Fruit fly (Drosophila melanogaster) whole organism, embryonic: ENCODE results near the gene CG12289.

ENCODE experiments used
- B-H1 ChIP-seq: fragments of 200-800 bp; sonication (Bioruptor generic); IDR thresholded peaks from 3 replicates; pipeline ENCODE4 v1.3.6; 2022; ENCODE audit warnings: missing biosample characterization, missing genetic modification characterization
- B-H2 ChIP-seq: fragments of 200-800 bp; sonication (Bioruptor generic); optimal IDR thresholded peaks from 2 replicates; lab custom pipeline; 2018; ENCODE audit warnings: missing biosample characterization, mild to moderate bottlenecking, missing genetic modification characterization
- Bdp1 ChIP-seq: fragments of 200-800 bp; sonication (Bioruptor generic); optimal IDR thresholded peaks from 3 replicates; lab custom pipeline; 2016; ENCODE audit warnings: missing biosample characterization, missing genetic modification characterization
- C15 ChIP-seq: fragments of 200-800 bp; sonication (Bioruptor generic); IDR thresholded peaks from 3 replicates; pipeline ENCODE4 v1.3.6; 2022; ENCODE audit warnings: missing biosample characterization, missing genetic modification characterization
- CG10267 ChIP-seq: fragments of 200-800 bp; sonication (Bioruptor generic); optimal IDR thresholded peaks from 2 replicates; lab custom pipeline; 2018; ENCODE audit warnings: missing biosample characterization, mild to moderate bottlenecking, missing genetic modification characterization, moderate library complexity
- CG10321 ChIP-seq: fragments of 200-800 bp; sonication (Bioruptor generic); IDR thresholded peaks from 2 replicates; pipeline ENCODE4 v1.3.6; 2022; ENCODE audit warnings: missing biosample characterization, missing genetic modification characterization
- CG10543 ChIP-seq: fragments of 200-800 bp; sonication (Bioruptor generic); optimal IDR thresholded peaks from 3 replicates; lab custom pipeline; 2017; ENCODE audit warnings: missing biosample characterization, mild to moderate bottlenecking, missing genetic modification characterization, moderate library complexity
- CG11504 ChIP-seq: fragments of 200-800 bp; sonication (Bioruptor generic); optimal IDR thresholded peaks from 3 replicates; lab custom pipeline; 2019; ENCODE audit warnings: missing biosample characterization, mild to moderate bottlenecking, missing genetic modification characterization, moderate library complexity
- CG13624 ChIP-seq: fragments of 200-800 bp; sonication (Bioruptor generic); optimal IDR thresholded peaks from 2 replicates; lab custom pipeline; 2016; ENCODE audit warnings: missing biosample characterization, missing genetic modification characterization
- CG14050 ChIP-seq: fragments of 200-800 bp; sonication (Bioruptor generic); IDR thresholded peaks from 3 replicates; pipeline ENCODE4 v1.3.6; 2022; ENCODE audit warnings: missing biosample characterization, missing genetic modification characterization
- CG17186 ChIP-seq: fragments of 200-800 bp; sonication (Bioruptor generic); optimal IDR thresholded peaks from 3 replicates; lab custom pipeline; 2017; ENCODE audit warnings: missing biosample characterization, missing genetic modification reagents, missing genetic modification characterization
- CG17361 ChIP-seq: fragments of 200-800 bp; sonication (Bioruptor generic); IDR thresholded peaks from 3 replicates; pipeline ENCODE4 v1.3.6; 2022; ENCODE audit warnings: missing biosample characterization, missing genetic modification characterization
- CG34422 ChIP-seq: fragments of 200-800 bp; sonication (Bioruptor generic); IDR thresholded peaks from 3 replicates; pipeline ENCODE4 v1.3.6; 2022; ENCODE audit warnings: missing biosample characterization, missing genetic modification characterization
- CG4282 ChIP-seq: fragments of 200-800 bp; sonication (Bioruptor generic); optimal IDR thresholded peaks from 2 replicates; lab custom pipeline; 2016; ENCODE audit warnings: missing biosample characterization, missing genetic modification characterization
- CG4854 ChIP-seq: fragments of 200-800 bp; sonication (Bioruptor generic); optimal IDR thresholded peaks from 2 replicates; lab custom pipeline; 2016; ENCODE audit warnings: missing biosample characterization, missing genetic modification characterization, inconsistent platforms
- CG7556 ChIP-seq: fragments of 200-800 bp; sonication (Bioruptor generic); optimal IDR thresholded peaks from 2 replicates; lab custom pipeline; 2017; ENCODE audit warnings: missing biosample characterization, mild to moderate bottlenecking, missing genetic modification characterization
- CG9932 ChIP-seq: fragments of 200-800 bp; sonication (Bioruptor generic); IDR thresholded peaks from 2 replicates; pipeline ENCODE4 v1.3.6; 2022; ENCODE audit warnings: missing biosample characterization, missing genetic modification characterization
- CTCF ChIP-seq: fragments of 200-800 bp; sonication (Bioruptor generic); optimal IDR thresholded peaks from 2 replicates; lab custom pipeline; 2017; ENCODE audit warnings: missing biosample characterization, mild to moderate bottlenecking, missing genetic modification characterization, moderate library complexity
- Dip3 ChIP-seq: fragments of 200-800 bp; sonication (Bioruptor generic); optimal IDR thresholded peaks from 3 replicates; lab custom pipeline; 2016; ENCODE audit warnings: missing biosample characterization, missing genetic modification characterization
- HLH3B ChIP-seq: fragments of 200-800 bp; sonication (Bioruptor generic); IDR thresholded peaks from 2 replicates; pipeline ENCODE4 v1.3.6; 2022; ENCODE audit warnings: missing biosample characterization, missing genetic modification characterization
- HmgZ ChIP-seq: fragments of 200-800 bp; sonication (Bioruptor generic); optimal IDR thresholded peaks from 2 replicates; lab custom pipeline; 2018; ENCODE audit warnings: missing biosample characterization, mild to moderate bottlenecking, missing genetic modification characterization
- Jarid2 ChIP-seq: fragments of 200-800 bp; sonication (Bioruptor generic); optimal IDR thresholded peaks from 3 replicates; lab custom pipeline; 2017; ENCODE audit warnings: mild to moderate bottlenecking, missing biosample characterization, missing genetic modification reagents, missing genetic modification characterization
- Optix ChIP-seq: fragments of 200-800 bp; sonication (Bioruptor generic); IDR thresholded peaks from 3 replicates; pipeline ENCODE4 v1.3.6; 2022; ENCODE audit warnings: missing biosample characterization, missing genetic modification characterization
- Ptx1 ChIP-seq: fragments of 200-800 bp; sonication (Bioruptor generic); IDR thresholded peaks from 2 replicates; pipeline ENCODE4 v1.3.6; 2022; ENCODE audit warnings: missing biosample characterization, missing genetic modification characterization
- Sox100B ChIP-seq: fragments of 200-800 bp; sonication (Bioruptor generic); optimal IDR thresholded peaks from 3 replicates; lab custom pipeline; 2018; ENCODE audit warnings: missing biosample characterization, mild to moderate bottlenecking, missing genetic modification characterization
- Stat92E ChIP-seq, 3 experiments: fragments of >200 bp in 2 of 3; fragments of 200-800 bp in 1 of 3; sonication (Bioruptor generic) in 1 of 3; optimal IDR thresholded peaks; 2 replicates each; lab custom pipeline; 2017 to 2019; ENCODE audit warnings: missing biosample characterization in 3 of 3, missing genetic modification characterization in 3 of 3, mild to moderate bottlenecking in 1 of 3, moderate library complexity in 1 of 3
- ato ChIP-seq: fragments of 200-800 bp; sonication (Bioruptor generic); IDR thresholded peaks from 2 replicates; pipeline ENCODE4 v1.3.6; 2022; ENCODE audit warnings: missing biosample characterization, missing genetic modification characterization; ENCODE audit not compliant: partially characterized antibody
- bab2 ChIP-seq: fragments of 200-800 bp; sonication (Bioruptor generic); optimal IDR thresholded peaks from 2 replicates; lab custom pipeline; 2016; ENCODE audit warnings: missing biosample characterization, missing genetic modification characterization
- bigmax ChIP-seq: fragments of 200-800 bp; sonication (Bioruptor generic); optimal IDR thresholded peaks from 2 replicates; lab custom pipeline; 2018; ENCODE audit warnings: missing biosample characterization, mild to moderate bottlenecking, missing genetic modification characterization
- chn ChIP-seq: fragments of 200-800 bp; sonication (Bioruptor generic); optimal IDR thresholded peaks from 2 replicates; lab custom pipeline; 2016; ENCODE audit warnings: missing biosample characterization, missing genetic modification characterization
- dimm ChIP-seq: fragments of 200-800 bp; sonication (Bioruptor generic); IDR thresholded peaks from 2 replicates; pipeline ENCODE4 v1.3.6; 2022; ENCODE audit warnings: missing biosample characterization, missing genetic modification characterization
- ewg ChIP-seq: fragments of 200-800 bp; sonication (Bioruptor generic); optimal IDR thresholded peaks from 3 replicates; lab custom pipeline; 2017; ENCODE audit warnings: mild to moderate bottlenecking, missing biosample characterization, missing genetic modification reagents, missing genetic modification characterization
- ftz-f1 ChIP-seq: fragments of 200-800 bp; sonication (Bioruptor generic); optimal IDR thresholded peaks from 2 replicates; lab custom pipeline; 2016; ENCODE audit warnings: missing biosample characterization, missing genetic modification characterization
- gfzf ChIP-seq: fragments of 200-800 bp; sonication (Bioruptor generic); optimal IDR thresholded peaks from 2 replicates; lab custom pipeline; 2016; ENCODE audit warnings: missing biosample characterization, mild to moderate bottlenecking, missing genetic modification characterization, moderate library complexity
- h ChIP-seq: fragments of >200 bp; optimal IDR thresholded peaks from 2 replicates; lab custom pipeline; 2017
- hb ChIP-seq: fragments of 200-800 bp; sonication (Bioruptor generic); IDR thresholded peaks from 3 replicates; pipeline ENCODE4 v1.3.6; 2022; ENCODE audit warnings: missing biosample characterization, missing genetic modification characterization; ENCODE audit not compliant: partially characterized antibody
- hkb ChIP-seq, 2 experiments: fragments of 200-800 bp in 1 of 2; fragments of >200 bp in 1 of 2; sonication (Bioruptor generic) in 1 of 2; IDR thresholded peaks in 1 of 2; optimal IDR thresholded peaks in 1 of 2; 2 replicates each; pipeline versions ENCODE4 v1.3.6 to Lab custom; 2017 to 2022; ENCODE audit warnings: missing biosample characterization in 1 of 2, missing genetic modification characterization in 1 of 2
- kni ChIP-seq: fragments of 200-800 bp; sonication (Bioruptor generic); optimal IDR thresholded peaks from 3 replicates; lab custom pipeline; 2017; ENCODE audit warnings: mild to moderate bottlenecking, missing biosample characterization, missing genetic modification reagents, missing genetic modification characterization
- mam ChIP-seq: fragments of 200-800 bp; sonication (Bioruptor generic); optimal IDR thresholded peaks from 3 replicates; lab custom pipeline; 2016; ENCODE audit warnings: missing biosample characterization, missing genetic modification characterization
- nom ChIP-seq: fragments of 200-800 bp; sonication (Bioruptor generic); optimal IDR thresholded peaks from 2 replicates; lab custom pipeline; 2017; ENCODE audit warnings: missing biosample characterization, missing genetic modification characterization, mild to moderate bottlenecking, moderate library complexity, missing genetic modification reagents
- pan ChIP-seq, 4 experiments: fragments of >200 bp in 3 of 4; fragments of 200-800 bp in 1 of 4; sonication (Bioruptor generic) in 1 of 4; optimal IDR thresholded peaks in 3 of 4; IDR thresholded peaks in 1 of 4; 2 replicates each; pipeline versions ENCODE4 v1.3.6 to Lab custom; 2017 to 2022; ENCODE audit warnings: missing biosample characterization in 2 of 4, missing genetic modification characterization in 2 of 4, mixed read lengths in 1 of 4
- psq ChIP-seq: fragments of 200-800 bp; sonication (Bioruptor generic); optimal IDR thresholded peaks from 2 replicates; lab custom pipeline; 2017; ENCODE audit warnings: missing biosample characterization, missing genetic modification characterization
- pum ChIP-seq: fragments of 200-800 bp; sonication (Bioruptor generic); optimal IDR thresholded peaks from 2 replicates; lab custom pipeline; 2016; ENCODE audit warnings: missing biosample characterization, missing genetic modification characterization
- sc ChIP-seq, 3 experiments: fragments of >200 bp in 2 of 3; fragments of 200-800 bp in 1 of 3; sonication (Bioruptor generic) in 1 of 3; optimal IDR thresholded peaks; 2 replicates in 2 of 3; 3 replicates in 1 of 3; lab custom pipeline; 2017; ENCODE audit warnings: mild to moderate bottlenecking in 1 of 3, missing biosample characterization in 1 of 3, missing genetic modification characterization in 1 of 3, missing genetic modification reagents in 1 of 3
- sim ChIP-seq: fragments of 200-800 bp; sonication (Bioruptor generic); IDR thresholded peaks from 2 replicates; pipeline ENCODE4 v1.3.6; 2022; ENCODE audit warnings: missing biosample characterization, missing genetic modification characterization
- sisA ChIP-seq: fragments of 200-800 bp; sonication (Bioruptor generic); IDR thresholded peaks from 2 replicates; pipeline ENCODE4 v1.3.6; 2022; ENCODE audit warnings: missing biosample characterization, missing genetic modification characterization
- so ChIP-seq: fragments of 200-800 bp; sonication (Bioruptor generic); IDR thresholded peaks from 3 replicates; pipeline ENCODE4 v1.3.6; 2022; ENCODE audit warnings: missing biosample characterization, missing genetic modification characterization
- tap ChIP-seq: fragments of 200-800 bp; optimal IDR thresholded peaks from 3 replicates; lab custom pipeline; 2019; ENCODE audit warnings: missing biosample characterization, mild to moderate bottlenecking, missing genetic modification characterization, moderate library complexity
- twi ChIP-seq: fragments of 200-800 bp; optimal IDR thresholded peaks from 2 replicates; lab custom pipeline; 2019; ENCODE audit warnings: missing biosample characterization, mild to moderate bottlenecking, missing genetic modification characterization, moderate library complexity
- zf30C ChIP-seq: fragments of 200-800 bp; sonication (Bioruptor generic); optimal IDR thresholded peaks from 3 replicates; lab custom pipeline; 2018; ENCODE audit warnings: missing biosample characterization, mild to moderate bottlenecking, missing genetic modification characterization

Gene CG12289

dm6 chr3L:11448935-11449334 lies 9.3 kb downstream of the CG12289 start (continued):
- TF ChIP-seq CG11504 (tag; lab: Kevin White, UChicago) (peak; percentile 64), Jarid2 (no peak), HLH3B (GFP tag; lab: Robert Waterston, UW) (peak; percentile 71), so (peak; percentile 69; the same call in 1 of the 3 replicates), CG10267 (tag; lab: Kevin White, UChicago) (peak; percentile 6), Optix (GFP tag; lab: Robert Waterston, UW) (peak; percentile 76), Bdp1 (GFP tag; lab: Kevin White, UChicago) (no peak), CTCF (GFP tag; lab: Kevin White, UChicago) (no peak), sim (GFP tag; lab: Robert Waterston, UW) (0 out of 2 replicates have a peak, but pooled peaks have one; percentile 16), mam (GFP tag; lab: Kevin White, UChicago) (peak; percentile 49), CG34422 (GFP tag; lab: Robert Waterston, UW) (peak; percentile 63; the same call in 1 of the 3 replicates), sisA (peak; percentile 62), B-H1 (GFP tag; lab: Robert Waterston, UW) (no peak), pum (GFP tag; lab: Kevin White, UChicago) (peak; percentile 41), tap (tag; lab: Kevin White, UChicago) (peak; percentile 13), CG14050 (GFP tag; lab: Robert Waterston, UW) (peak; percentile 19; the same call in 1 of the 3 replicates), pan (optimal IDR thresholded peaks at IDR 0.05; lab: Kevin White, UChicago) (no peak), pan (GFP tag; optimal IDR thresholded peaks at IDR 0.05 in 1 of 2, IDR thresholded peaks at IDR 0.05 in 1 of 2) (peak in 1 of 2 experiments; percentile 56), CG4282 (GFP tag; lab: Kevin White, UChicago) (no peak), sc (optimal IDR thresholded peaks at IDR 0.05; lab: Kevin White, UChicago) (no peak), sc (GFP tag; optimal IDR thresholded peaks at IDR 0.05; lab: Kevin White, UChicago) (peak; percentile 31), gfzf (no peak), hkb (optimal IDR thresholded peaks at IDR 0.05; lab: Kevin White, UChicago) (no peak), hkb (GFP tag; IDR thresholded peaks at IDR 0.05; lab: Robert Waterston, UW) (peak; percentile 61; the same call in 1 of the 2 replicates), B-H2 (GFP tag; lab: Kevin White, UChicago) (no peak), nom (no peak), bab2 (GFP tag; lab: Kevin White, UChicago) (peak; percentile 54), CG17361 (GFP tag; lab: Robert Waterston, UW) (peak; percentile 44; the same call in 1 of the 3 replicates), Sox100B (GFP tag; lab: Kevin White, UChicago) (no peak), ftz-f1 (GFP tag; lab: Kevin White, UChicago) (no peak), ewg (GFP tag; lab: Kevin White, UChicago) (peak; percentile 36), hb (GFP tag; lab: Robert Waterston, UW) (no peak), CG10543 (GFP tag; lab: Kevin White, UChicago) (no peak), ato (no peak), h (lab: Kevin White, UChicago) (no peak), bigmax (no peak), chn (GFP tag; lab: Kevin White, UChicago) (peak; percentile 54), Ptx1 (GFP tag; lab: Robert Waterston, UW) (peak; percentile 59), kni (GFP tag; lab: Kevin White, UChicago) (no peak), CG7556 (GFP tag; lab: Kevin White, UChicago) (peak; percentile 20), CG9932 (GFP tag; lab: Robert Waterston, UW) (peak; percentile 66), CG17186 (no peak), CG10321 (no peak), CG13624 (GFP tag; lab: Kevin White, UChicago) (peak; percentile 61), zf30C (GFP tag; lab: Kevin White, UChicago) (no peak), psq (GFP tag; lab: Kevin White, UChicago) (no peak), Dip3 (GFP tag; lab: Kevin White, UChicago) (peak; percentile 2), Stat92E (GFP tag; optimal IDR thresholded peaks at IDR 0.05; lab: Kevin White, UChicago) (no peak), twi (tag; lab: Kevin White, UChicago) (no peak), HmgZ (tag; lab: Kevin White, UChicago) (no peak), dimm (GFP tag; lab: Robert Waterston, UW) (peak; percentile 63), CG4854 (peak; percentile 9), C15 (GFP tag; lab: Robert Waterston, UW) (no peak)
